Worm (Caenorhabditis elegans) whole organism, L4 larva: ENCODE results near the gene hil-4.

Experiments used
- T26A8.4 ChIP-seq: fragments of 200-800 bp; sonication (Bioruptor generic); IDR thresholded peaks from 2 replicates; pipeline ENCODE4 v1.3.6; 2022; ENCODE audit warnings: missing genetic modification characterization, missing compliant biosample characterization
- Y105C5A.15 ChIP-seq: fragments of 200-800 bp; sonication (Bioruptor generic); IDR thresholded peaks from 2 replicates; pipeline ENCODE4 v1.3.6; 2022; ENCODE audit warnings: missing genetic modification characterization, missing compliant biosample characterization
- ZK337.2 ChIP-seq: fragments of 200-800 bp; sonication (Bioruptor generic); IDR thresholded peaks from 2 replicates; pipeline ENCODE4 v1.3.6; 2022; ENCODE audit warnings: missing genetic modification reagents, missing genetic modification characterization, missing compliant biosample characterization
- ZK546.5 ChIP-seq, 2 experiments: sonication (generic microtip); optimal IDR thresholded peaks; 2 replicates each; lab custom pipeline; 2017; ENCODE audit warnings: missing biosample characterization in 2 of 2, missing genetic modification characterization in 2 of 2
- aha-1 ChIP-seq: fragments of 150-350 bp; peaks from one replicate; lab custom pipeline; 2014; ENCODE audit warnings: missing biosample characterization, missing genetic modification characterization
- aly-2 ChIP-seq: sonication (generic microtip); optimal IDR thresholded peaks from 2 replicates; lab custom pipeline; 2018; ENCODE audit warnings: missing biosample characterization, missing genetic modification characterization
- ama-1 ChIP-seq: fragments of 150-350 bp; optimal IDR thresholded peaks from 2 replicates; lab custom pipeline; 2014; ENCODE audit warnings: inconsistent platforms, mixed read lengths
- ceh-32 ChIP-seq: sonication (generic microtip); optimal IDR thresholded peaks from 2 replicates; lab custom pipeline; 2016; ENCODE audit warnings: mild to moderate bottlenecking, missing genetic modification characterization, missing compliant biosample characterization; ENCODE audit not compliant: poor library complexity
- ces-1 ChIP-seq: fragments of 150-350 bp; sonication (generic microtip); optimal IDR thresholded peaks from 4 replicates; lab custom pipeline; 2014; ENCODE audit warnings: missing biosample characterization, missing genetic modification reagents, missing genetic modification characterization
- cey-2 ChIP-seq: sonication (generic microtip); optimal IDR thresholded peaks from 3 replicates; lab custom pipeline; 2017; ENCODE audit warnings: missing genetic modification characterization, mild to moderate bottlenecking, missing compliant biosample characterization, antibody characterized with exemption, borderline replicate concordance; ENCODE audit not compliant: insufficient read depth
- dmd-9 ChIP-seq: fragments of 200-800 bp; sonication (Bioruptor generic); IDR thresholded peaks from 2 replicates; pipeline ENCODE4 v1.3.6; 2022; ENCODE audit warnings: missing genetic modification reagents, missing genetic modification characterization, missing compliant biosample characterization
- duxl-1 ChIP-seq: sonication (generic microtip); optimal IDR thresholded peaks from 2 replicates; lab custom pipeline; 2016; ENCODE audit warnings: mild to moderate bottlenecking, missing genetic modification characterization, moderate library complexity, missing compliant biosample characterization; ENCODE audit not compliant: poor library complexity
- egl-27 ChIP-seq: sonication (generic microtip); optimal IDR thresholded peaks from 3 replicates; lab custom pipeline; 2017; ENCODE audit warnings: missing biosample characterization, missing genetic modification reagents, missing genetic modification characterization
- egl-43 ChIP-seq: fragments of 200-800 bp; sonication (Bioruptor generic); IDR thresholded peaks from 2 replicates; pipeline ENCODE4 v1.3.6; 2022; ENCODE audit warnings: missing genetic modification reagents, missing genetic modification characterization, missing compliant biosample characterization
- hif-1 ChIP-seq, 2 experiments: sonication (generic microtip); optimal IDR thresholded peaks; 2 replicates each; lab custom pipeline; 2016 to 2017; ENCODE audit warnings: missing compliant biosample characterization in 2 of 2, missing genetic modification characterization in 2 of 2, missing genetic modification reagents in 2 of 2, missing genotype in 2 of 2, mild to moderate bottlenecking in 1 of 2
- hlh-11 ChIP-seq: fragments of 200-800 bp; sonication (Bioruptor generic); optimal IDR thresholded peaks from 2 replicates; lab custom pipeline; 2018; ENCODE audit warnings: mild to moderate bottlenecking, missing genetic modification characterization, missing compliant biosample characterization
- lim-7 ChIP-seq: fragments of 200-800 bp; sonication (Bioruptor generic); IDR thresholded peaks from 2 replicates; pipeline ENCODE4 v1.3.6; 2022; ENCODE audit warnings: missing genetic modification characterization, missing compliant biosample characterization
- lin-1 ChIP-seq: fragments of 200-800 bp; sonication (Bioruptor generic); IDR thresholded peaks from 2 replicates; pipeline ENCODE4 v1.3.6; 2022; ENCODE audit warnings: missing genetic modification reagents, missing genetic modification characterization, missing compliant biosample characterization
- lin-15B ChIP-seq: fragments of 150-350 bp; sonication (generic microtip); optimal IDR thresholded peaks from 3 replicates; lab custom pipeline; 2014; ENCODE audit warnings: missing biosample characterization, missing genetic modification characterization
- lin-39 ChIP-seq: fragments of 150-350 bp; optimal IDR thresholded peaks from 2 replicates; lab custom pipeline; 2014; ENCODE audit warnings: missing biosample characterization, missing genetic modification reagents, missing genetic modification characterization
- madf-9 ChIP-seq: fragments of 200-800 bp; sonication (Bioruptor generic); conservative IDR thresholded peaks from 2 replicates; pipeline ENCODE4 v1.3.6; 2022; ENCODE audit warnings: missing genetic modification reagents, missing genetic modification characterization, missing compliant biosample characterization
- mes-2 ChIP-seq: sonication (generic microtip); optimal IDR thresholded peaks from 2 replicates; lab custom pipeline; 2016; ENCODE audit warnings: missing genotype, mild to moderate bottlenecking, missing genetic modification characterization, missing compliant biosample characterization; ENCODE audit not compliant: poor library complexity, severe bottlenecking
- mxl-2 ChIP-seq: fragments of 200-800 bp; sonication (Bioruptor generic); conservative IDR thresholded peaks from 2 replicates; pipeline ENCODE4 v1.3.6; 2022; ENCODE audit warnings: missing genetic modification reagents, missing genetic modification characterization, missing compliant biosample characterization
- mxl-3 ChIP-seq: fragments of 200-800 bp; sonication (Bioruptor generic); optimal IDR thresholded peaks from 2 replicates; lab custom pipeline; 2018; ENCODE audit warnings: mild to moderate bottlenecking, missing genetic modification characterization, missing compliant biosample characterization
- nhr-102 ChIP-seq: sonication (generic microtip); optimal IDR thresholded peaks from 2 replicates; lab custom pipeline; 2016; ENCODE audit warnings: mild to moderate bottlenecking, missing genetic modification characterization, moderate library complexity, missing compliant biosample characterization
- nhr-11 ChIP-seq: fragments of 150-350 bp; optimal IDR thresholded peaks from 2 replicates; lab custom pipeline; 2014; ENCODE audit warnings: missing biosample characterization, missing genetic modification characterization
- nhr-111 ChIP-seq: fragments of 200-800 bp; sonication (Bioruptor generic); optimal IDR thresholded peaks from 2 replicates; lab custom pipeline; 2018; ENCODE audit warnings: mild to moderate bottlenecking, missing genetic modification characterization, missing compliant biosample characterization
- nhr-28 ChIP-seq: fragments of 150-350 bp; optimal IDR thresholded peaks from 2 replicates; lab custom pipeline; 2014; ENCODE audit warnings: missing biosample characterization, missing genetic modification characterization
- nhr-6 ChIP-seq: fragments of 150-350 bp; optimal IDR thresholded peaks from 2 replicates; lab custom pipeline; 2014; ENCODE audit warnings: missing biosample characterization, missing genetic modification characterization
- php-3 ChIP-seq: fragments of 200-800 bp; sonication (Bioruptor generic); IDR thresholded peaks from 2 replicates; pipeline ENCODE4 v1.3.6; 2022; ENCODE audit warnings: missing genetic modification reagents, missing genetic modification characterization, missing compliant biosample characterization
- pqm-1 ChIP-seq: sonication (generic microtip); optimal IDR thresholded peaks from 2 replicates; lab custom pipeline; 2017; ENCODE audit warnings: missing biosample characterization, missing genetic modification characterization
- rbr-2 ChIP-seq: sonication (generic microtip); optimal IDR thresholded peaks from 2 replicates; lab custom pipeline; 2016; ENCODE audit warnings: missing genotype, missing genetic modification characterization, missing compliant biosample characterization
- set-16 ChIP-seq: fragments of 200-800 bp; sonication (Bioruptor generic); IDR thresholded peaks from 2 replicates; pipeline ENCODE4 v1.3.6; 2022; ENCODE audit warnings: missing genetic modification reagents, missing genetic modification characterization, missing compliant biosample characterization
- spr-1 ChIP-seq: sonication (generic microtip); optimal IDR thresholded peaks from 2 replicates; lab custom pipeline; 2016; ENCODE audit warnings: mild to moderate bottlenecking, missing genetic modification characterization, missing compliant biosample characterization
- ztf-7 ChIP-seq: fragments of 150-350 bp; optimal IDR thresholded peaks from 2 replicates; lab custom pipeline; 2014; ENCODE audit warnings: missing biosample characterization, missing genetic modification characterization

Gene hil-4

ce11 chrV:4788823-4789222, 34.7 kb downstream of the hil-4 start, which contains the start of gene R02F11.10:
TSS of gene R02F11.10 (plus strand) at chrV:4789123.
- TF ChIP-seq mxl-2 (GFP tag; lab: Robert Waterston, UW) (no peak), aha-1 (tag; lab: Kevin White, UChicago) (peak; percentile 37), nhr-6 (tag; lab: Kevin White, UChicago) (no peak)

ce11 chrV:4790368-4790767, 36.3 kb downstream of the hil-4 start, which contains the start of gene R02F11.12:
TSS of gene R02F11.12 (plus strand) at chrV:4790668.
- no peak for TF ChIP-seq ceh-32 (tag; lab: Kevin White, UChicago)
- no peak for TF ChIP-seq hif-1 (tag; optimal IDR thresholded peaks at IDR 0.05; lab: Kevin White, UChicago)
- no peak for TF ChIP-seq lim-7 (GFP tag; lab: Robert Waterston, UW)
- no peak for TF ChIP-seq nhr-28 (tag; lab: Kevin White, UChicago)
- TF ChIP-seq nhr-11: no peak
- TF ChIP-seq lin-1 (GFP tag; lab: Robert Waterston, UW): no peak
- no peak for TF ChIP-seq mxl-3 (GFP tag; lab: Kevin White, UChicago)
- no peak for TF ChIP-seq egl-27 (tag; lab: Kevin White, UChicago)
- no peak for TF ChIP-seq nhr-111 (GFP tag; lab: Kevin White, UChicago)
- TF ChIP-seq aly-2 (tag; lab: Kevin White, UChicago): no peak
- no peak for TF ChIP-seq lin-39 (tag; lab: Kevin White, UChicago)
- TF ChIP-seq ZK546.5 (tag; optimal IDR thresholded peaks at IDR 0.05; lab: Kevin White, UChicago): no peak
- TF ChIP-seq ces-1 (GFP tag; lab: Kevin White, UChicago): no peak

ce11 chrV:4791569-4791968, 37.5 kb downstream of the hil-4 start, which contains the start of gene R02F11.11:
TSS of gene R02F11.11 (plus strand) at chrV:4791869.
- TF ChIP-seq duxl-1 (tag; lab: Kevin White, UChicago): no peak
- no peak for TF ChIP-seq ZK337.2 (GFP tag; lab: Robert Waterston, UW)
- TF ChIP-seq T26A8.4 (GFP tag; lab: Robert Waterston, UW): no peak
- no peak for TF ChIP-seq egl-43 (GFP tag; lab: Robert Waterston, UW)
- no peak for TF ChIP-seq ZK546.5 (tag; optimal IDR thresholded peaks at IDR 0.05; lab: Kevin White, UChicago)
- TF ChIP-seq Y105C5A.15 (GFP tag; lab: Robert Waterston, UW): no peak
- TF ChIP-seq rbr-2 (tag; lab: Kevin White, UChicago): no peak
- TF ChIP-seq php-3 (GFP tag; lab: Robert Waterston, UW): no peak
- TF ChIP-seq madf-9 (GFP tag; lab: Robert Waterston, UW): no peak
- TF ChIP-seq ama-1 (lab: Kevin White, UChicago): no peak
- no peak for TF ChIP-seq ztf-7 (tag; lab: Kevin White, UChicago)
- TF ChIP-seq pqm-1: no peak
- TF ChIP-seq spr-1 (tag; lab: Kevin White, UChicago): no peak
- TF ChIP-seq mes-2 (tag; lab: Kevin White, UChicago): no peak
- TF ChIP-seq lin-15B: no peak
- TF ChIP-seq dmd-9: no peak
- no peak for TF ChIP-seq mxl-2 (GFP tag; lab: Robert Waterston, UW)
- TF ChIP-seq lin-1 (GFP tag; lab: Robert Waterston, UW): no peak
- TF ChIP-seq nhr-102: no peak

- TF ChIP-seq nhr-11: peak; percentile 60
- no peak for TF ChIP-seq cey-2 (tag; lab: Kevin White, UChicago)
Measured at ce11 chrV:4794308-4794707, 40.2 kb downstream of the hil-4 start, which contains the start of gene R02F11.2. TSS of gene R02F11.2 (plus strand) at chrV:4794599.

- TF ChIP-seq hlh-11 (tag; lab: Kevin White, UChicago) (no peak), set-16 (GFP tag; lab: Robert Waterston, UW) (0 out of 2 replicates have a peak, but pooled peaks have one; percentile 11)
Measured at ce11 chrV:4800794-4801193, 46.7 kb downstream of the hil-4 start, which contains the start of gene R02F11.1. TSS of gene R02F11.1 (plus strand) at chrV:4801094.
